ENCODE assay signal across 5 fruit fly cellular contexts in the genomic region with DNA sequence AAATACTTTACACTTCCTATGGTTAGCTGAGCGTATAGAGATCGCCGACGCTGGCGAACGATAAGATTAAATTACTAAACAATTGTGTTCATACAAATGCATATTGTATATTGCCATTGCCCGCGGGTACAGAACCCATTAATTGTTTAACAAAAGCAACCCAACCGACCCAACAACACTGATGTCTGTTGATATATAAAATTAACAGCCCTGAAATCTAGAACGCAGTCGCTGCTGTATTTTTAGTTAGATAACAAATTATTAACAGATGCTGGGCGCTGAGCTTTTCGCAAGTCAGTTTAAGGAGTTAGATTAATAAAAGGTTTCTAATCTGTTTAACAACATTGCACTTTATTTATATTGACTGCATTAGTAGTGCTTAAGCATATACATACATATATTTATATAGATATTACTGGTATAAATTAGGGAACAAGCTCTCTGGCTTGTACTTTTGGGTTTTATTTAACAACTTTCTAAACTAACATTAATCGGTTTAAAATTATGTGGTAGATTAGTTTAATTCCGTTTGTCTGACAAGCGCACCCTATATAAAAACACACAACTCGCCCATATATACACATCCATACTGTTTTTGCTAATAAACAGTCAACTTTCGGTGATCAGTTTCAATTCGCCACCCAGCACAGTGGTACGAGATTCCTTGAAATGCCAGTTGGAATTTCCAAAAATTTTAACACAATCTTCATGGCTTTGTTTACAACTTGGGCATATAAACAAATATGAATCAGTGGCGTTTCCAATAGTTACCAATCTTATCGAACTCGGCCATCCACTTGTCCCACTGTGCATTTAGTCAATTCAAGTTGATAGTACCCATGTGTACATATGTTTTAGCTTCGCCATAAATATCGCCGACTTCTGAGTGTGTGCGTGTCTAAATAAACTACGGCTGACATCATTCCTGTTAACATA.
TF ChIP-seq lines count a peak whose summit lies in the region.

No protein-coding gene starts in this region.

TF ChIP-seq in whole organism, adult, 20 proteins besides CTCF, POLR2A, EP300 and RAD21 (continued from another document):
- peak; percentile 81 for TF ChIP-seq Mnt (GFP tag; optimal IDR thresholded peaks at IDR 0.05; lab: Kevin White, UChicago)
- peak; percentile 83 for TF ChIP-seq cic (GFP tag; optimal IDR thresholded peaks at IDR 0.05; lab: Kevin White, UChicago)
- no peak for TF ChIP-seq Crg-1 (GFP tag; optimal IDR thresholded peaks at IDR 0.05; lab: Kevin White, UChicago)
- TF ChIP-seq CG7101 (tag; optimal IDR thresholded peaks at IDR 0.05; lab: Kevin White, UChicago) = peak; percentile 91
TF ChIP-seq in whole organism, adult: peak in this region for 15.

TF ChIP-seq in whole organism, embryonic, 481 proteins besides CTCF, POLR2A, EP300 and RAD21 (continued from another document and continues in another):
- peak; percentile 74 for TF ChIP-seq Nf-YC (tag; optimal IDR thresholded peaks at IDR 0.05; lab: Kevin White, UChicago)
- TF ChIP-seq Vsx1 (GFP tag; optimal IDR thresholded peaks at IDR 0.05; lab: Kevin White, UChicago) = no peak
- TF ChIP-seq lmd (GFP tag; IDR thresholded peaks at IDR 0.05; lab: Robert Waterston, UW) = peak; percentile 93
- peak; percentile 87 for TF ChIP-seq CG15269 (tag; optimal IDR thresholded peaks at IDR 0.05; lab: Kevin White, UChicago)
- TF ChIP-seq Fer1 (GFP tag; optimal IDR thresholded peaks at IDR 0.05; lab: Kevin White, UChicago) = peak; percentile 95
- TF ChIP-seq CG18764 (GFP tag; optimal IDR thresholded peaks at IDR 0.05; lab: Kevin White, UChicago) = peak; percentile 85
- TF ChIP-seq CG14014 (GFP tag; IDR thresholded peaks at IDR 0.05; lab: Robert Waterston, UW) = peak; percentile 90
- TF ChIP-seq bsh (GFP tag; optimal IDR thresholded peaks at IDR 0.05; lab: Kevin White, UChicago) = peak; percentile 41 to 73
- TF ChIP-seq CG15479 (GFP tag; optimal IDR thresholded peaks at IDR 0.05; lab: Kevin White, UChicago) = no peak
- peak; percentile 75 for TF ChIP-seq CG7928 (GFP tag; optimal IDR thresholded peaks at IDR 0.05; lab: Kevin White, UChicago)
- no peak for TF ChIP-seq pita (GFP tag; optimal IDR thresholded peaks at IDR 0.05; lab: Kevin White, UChicago)
- peak; percentile 85 for TF ChIP-seq CG30403 (GFP tag; optimal IDR thresholded peaks at IDR 0.05; lab: Kevin White, UChicago)
- peak; percentile 92 for TF ChIP-seq CG4854 (GFP tag; optimal IDR thresholded peaks at IDR 0.05; lab: Kevin White, UChicago)
- TF ChIP-seq CG12155 (GFP tag; optimal IDR thresholded peaks at IDR 0.05; lab: Kevin White, UChicago) = peak; percentile 70
- no peak for TF ChIP-seq CG1603 (tag; optimal IDR thresholded peaks at IDR 0.05; lab: Kevin White, UChicago)
- no peak for TF ChIP-seq Lim3 (GFP tag; IDR thresholded peaks at IDR 0.05; lab: Robert Waterston, UW)
- peak; percentile 89 for TF ChIP-seq Taf1 (GFP tag; IDR thresholded peaks at IDR 0.05; lab: Robert Waterston, UW)
- peak; percentile 39; the same call in 1 of the 2 replicates for TF ChIP-seq Bgb (GFP tag; IDR thresholded peaks at IDR 0.05; lab: Robert Waterston, UW; ENCODE audit: partially characterized antibody)
- no peak for TF ChIP-seq sim (GFP tag; IDR thresholded peaks at IDR 0.05; lab: Robert Waterston, UW)
- TF ChIP-seq CG11085 (GFP tag; IDR thresholded peaks at IDR 0.05; lab: Robert Waterston, UW) = peak; percentile 93
- TF ChIP-seq CG10462 (GFP tag; optimal IDR thresholded peaks at IDR 0.05; lab: Kevin White, UChicago) = peak; percentile 5
- no peak for TF ChIP-seq Scr (GFP tag; IDR thresholded peaks at IDR 0.05; lab: Robert Waterston, UW; ENCODE audit: partially characterized antibody)
- TF ChIP-seq CG10543 (GFP tag; optimal IDR thresholded peaks at IDR 0.05; lab: Kevin White, UChicago) = peak; percentile 86
- TF ChIP-seq CG33213 (GFP tag; optimal IDR thresholded peaks at IDR 0.05; lab: Kevin White, UChicago) = peak; percentile 89
- TF ChIP-seq CrebB (tag; optimal IDR thresholded peaks at IDR 0.05; lab: Kevin White, UChicago) = peak; percentile 75
- TF ChIP-seq CG13296 (GFP tag; optimal IDR thresholded peaks at IDR 0.05; lab: Kevin White, UChicago) = peak; percentile 88
- TF ChIP-seq fd64A (GFP tag; optimal IDR thresholded peaks at IDR 0.05; lab: Kevin White, UChicago) = peak; percentile 26
- TF ChIP-seq CG2116 (GFP tag; optimal IDR thresholded peaks at IDR 0.05; lab: Kevin White, UChicago) = peak; percentile 25

TF ChIP-seq in whole organism, prepupa, 60 proteins besides CTCF, POLR2A, EP300 and RAD21 (continued from another document and continues in another):
- peak; percentile 85 for TF ChIP-seq CG8319 (GFP tag; optimal IDR thresholded peaks at IDR 0.05; lab: Kevin White, UChicago)
- peak; percentile 97 for TF ChIP-seq CG6163 (GFP tag; IDR thresholded peaks at IDR 0.05; lab: Robert Waterston, UW)
- no peak for TF ChIP-seq Hr39 (GFP tag; optimal IDR thresholded peaks at IDR 0.05; lab: Kevin White, UChicago)
- TF ChIP-seq spab (GFP tag; optimal IDR thresholded peaks at IDR 0.05; lab: Kevin White, UChicago) = peak; percentile 75
- no peak for TF ChIP-seq CG10631 (GFP tag; optimal IDR thresholded peaks at IDR 0.05; lab: Kevin White, UChicago)
- TF ChIP-seq CG8632 (GFP tag; optimal IDR thresholded peaks at IDR 0.05; lab: Kevin White, UChicago) = no peak
- peak; percentile 86 for TF ChIP-seq CG8119 (GFP tag; IDR thresholded peaks at IDR 0.05; lab: Robert Waterston, UW)
- peak; percentile 96 for TF ChIP-seq eg (GFP tag; IDR thresholded peaks at IDR 0.05; lab: Robert Waterston, UW)
- TF ChIP-seq acj6 (GFP tag; optimal IDR thresholded peaks at IDR 0.05; lab: Kevin White, UChicago) = peak; percentile 89
- TF ChIP-seq CG11902 (GFP tag; optimal IDR thresholded peaks at IDR 0.05; lab: Kevin White, UChicago) = peak; percentile 91
- TF ChIP-seq Sox15 (GFP tag; optimal IDR thresholded peaks at IDR 0.05; lab: Kevin White, UChicago) = peak; percentile 76
- TF ChIP-seq Met (GFP tag; optimal IDR thresholded peaks at IDR 0.05; lab: Kevin White, UChicago) = no peak
- peak; percentile 94 for TF ChIP-seq CG3919 (GFP tag; optimal IDR thresholded peaks at IDR 0.05; lab: Kevin White, UChicago)
- peak; percentile 88 for TF ChIP-seq CG15336 (GFP tag; IDR thresholded peaks at IDR 0.05; lab: Robert Waterston, UW)
- peak; percentile 71 for TF ChIP-seq dac (GFP tag; optimal IDR thresholded peaks at IDR 0.05; lab: Kevin White, UChicago)
- peak; percentile 85 for TF ChIP-seq CG10669 (GFP tag; optimal IDR thresholded peaks at IDR 0.05; lab: Kevin White, UChicago)
- peak; percentile 91 for TF ChIP-seq topi (GFP tag; optimal IDR thresholded peaks at IDR 0.05; lab: Kevin White, UChicago)
- peak; percentile 57 for TF ChIP-seq CG3032 (tag; optimal IDR thresholded peaks at IDR 0.05; lab: Kevin White, UChicago)
- TF ChIP-seq Eip78C (GFP tag; lab: Kevin White, UChicago) = peak; percentile 98
- no peak for TF ChIP-seq ss (GFP tag; optimal IDR thresholded peaks at IDR 0.05; lab: Kevin White, UChicago)
- peak; percentile 80 for TF ChIP-seq CG34406 (GFP tag; optimal IDR thresholded peaks at IDR 0.05; lab: Kevin White, UChicago)
- TF ChIP-seq CG32006 (GFP tag; optimal IDR thresholded peaks at IDR 0.05; lab: Kevin White, UChicago) = no peak
- TF ChIP-seq Sox14 (GFP tag; optimal IDR thresholded peaks at IDR 0.05; lab: Kevin White, UChicago) = no peak
- peak; percentile 53 for TF ChIP-seq CG6854 (GFP tag; optimal IDR thresholded peaks at IDR 0.05; lab: Kevin White, UChicago)
- no peak for TF ChIP-seq achi (GFP tag; optimal IDR thresholded peaks at IDR 0.05; lab: Kevin White, UChicago)
- TF ChIP-seq Eip75B (GFP tag; optimal IDR thresholded peaks at IDR 0.05; lab: Kevin White, UChicago) = no peak
- peak; percentile 84 for TF ChIP-seq pdm3 (GFP tag; optimal IDR thresholded peaks at IDR 0.05; lab: Kevin White, UChicago)
- peak; percentile 86 for TF ChIP-seq cyc (GFP tag; optimal IDR thresholded peaks at IDR 0.05; lab: Kevin White, UChicago)
- TF ChIP-seq fd85E (GFP tag; optimal IDR thresholded peaks at IDR 0.05; lab: Kevin White, UChicago) = peak; percentile 85
- peak; percentile 90 for TF ChIP-seq Gug (GFP tag; IDR thresholded peaks at IDR 0.05; lab: Robert Waterston, UW)
- TF ChIP-seq CG9139 (GFP tag; optimal IDR thresholded peaks at IDR 0.05; lab: Kevin White, UChicago) = no peak

TF ChIP-seq in whole organism, pupa, 21 proteins besides CTCF, POLR2A, EP300 and RAD21 (continued from another document):
- TF ChIP-seq CG4496 (GFP tag; IDR thresholded peaks at IDR 0.05; lab: Robert Waterston, UW) (peak; percentile 97), CG32121 (GFP tag; IDR thresholded peaks at IDR 0.05; lab: Robert Waterston, UW) (peak; percentile 94)

TF ChIP-seq in whole organism, wandering third instar larva, 38 proteins besides CTCF, POLR2A, EP300 and RAD21 (continued from another document):
- TF ChIP-seq woc (GFP tag; optimal IDR thresholded peaks at IDR 0.05; lab: Kevin White, UChicago) = peak; percentile 92
- no peak for TF ChIP-seq Hr78 (GFP tag; optimal IDR thresholded peaks at IDR 0.05; lab: Kevin White, UChicago)
- TF ChIP-seq HLH106 (tag; optimal IDR thresholded peaks at IDR 0.05; lab: Kevin White, UChicago) = peak; percentile 90
- no peak for TF ChIP-seq Myc (optimal IDR thresholded peaks at IDR 0.05; lab: Kevin White, UChicago)
- peak; percentile 95 for TF ChIP-seq Rel (GFP tag; optimal IDR thresholded peaks at IDR 0.05; lab: Kevin White, UChicago)
- TF ChIP-seq Rel (tag; optimal IDR thresholded peaks at IDR 0.05; lab: Kevin White, UChicago) = peak; percentile 60
- peak; percentile 96 for TF ChIP-seq br (GFP tag; optimal IDR thresholded peaks at IDR 0.05; lab: Kevin White, UChicago)
- TF ChIP-seq pan (optimal IDR thresholded peaks at IDR 0.05; lab: Kevin White, UChicago) = no peak
- TF ChIP-seq tai (GFP tag; optimal IDR thresholded peaks at IDR 0.05; lab: Kevin White, UChicago) = no peak
- peak; percentile 87 for TF ChIP-seq brk (GFP tag; optimal IDR thresholded peaks at IDR 0.05; lab: Kevin White, UChicago)
- no peak for TF ChIP-seq CrebA (GFP tag; optimal IDR thresholded peaks at IDR 0.05; lab: Kevin White, UChicago; ENCODE audit: borderline replicate concordance)
- peak; percentile 92 for TF ChIP-seq sage (GFP tag; optimal IDR thresholded peaks at IDR 0.05; lab: Kevin White, UChicago)
- no peak for TF ChIP-seq Abd-B (GFP tag; optimal IDR thresholded peaks at IDR 0.05; lab: Kevin White, UChicago)
- peak; percentile 10 for TF ChIP-seq jim (GFP tag; optimal IDR thresholded peaks at IDR 0.05; lab: Kevin White, UChicago)
- peak; percentile 97 for TF ChIP-seq CG32264 (GFP tag; optimal IDR thresholded peaks at IDR 0.05; lab: Kevin White, UChicago)
- peak; percentile 34 for TF ChIP-seq dsf (GFP tag; optimal IDR thresholded peaks at IDR 0.05; lab: Kevin White, UChicago; ENCODE audit: borderline replicate concordance)
- TF ChIP-seq Dfd (GFP tag; optimal IDR thresholded peaks at IDR 0.05; lab: Kevin White, UChicago) = no peak
- no peak for TF ChIP-seq usp (GFP tag; optimal IDR thresholded peaks at IDR 0.05; lab: Kevin White, UChicago)
- peak; percentile 91 for TF ChIP-seq OdsH (GFP tag; optimal IDR thresholded peaks at IDR 0.05; lab: Kevin White, UChicago)
- TF ChIP-seq Vsx2 (GFP tag; optimal IDR thresholded peaks at IDR 0.05; lab: Kevin White, UChicago; ENCODE audit: partially characterized antibody) = no peak
